Worm (Caenorhabditis elegans) whole organism, late embryonic: Measurements from ENCODE around the gene E04F6.9.

ENCODE experiments used
- K02D7.2 ChIP-seq: sonication (generic microtip); optimal IDR thresholded peaks from 2 replicates; lab custom pipeline; 2017; ENCODE audit warnings: mild to moderate bottlenecking, missing genetic modification characterization, missing compliant biosample characterization
- ahr-1 ChIP-seq: sonication (generic microtip); optimal IDR thresholded peaks from 2 replicates; lab custom pipeline; 2016; ENCODE audit warnings: missing genetic modification characterization, missing compliant biosample characterization
- ceh-19 ChIP-seq: fragments of 200-800 bp; sonication (Bioruptor generic); optimal IDR thresholded peaks from 2 replicates; lab custom pipeline; 2018; ENCODE audit warnings: mild to moderate bottlenecking, missing genetic modification characterization, missing compliant biosample characterization
- ceh-31 ChIP-seq: sonication (generic microtip); optimal IDR thresholded peaks from 2 replicates; lab custom pipeline; 2016; ENCODE audit warnings: missing genetic modification characterization, missing compliant biosample characterization
- ceh-34 ChIP-seq: sonication (generic microtip); optimal IDR thresholded peaks from 2 replicates; lab custom pipeline; 2016; ENCODE audit warnings: mild to moderate bottlenecking, missing genetic modification characterization, missing compliant biosample characterization
- che-1 ChIP-seq: sonication (generic microtip); optimal IDR thresholded peaks from 2 replicates; lab custom pipeline; 2016; ENCODE audit warnings: mild to moderate bottlenecking, missing genetic modification characterization, missing compliant biosample characterization
- fkh-10 ChIP-seq: fragments of 150-350 bp; optimal IDR thresholded peaks from 2 replicates; lab custom pipeline; 2014; ENCODE audit warnings: missing biosample characterization, missing genetic modification reagents, missing genetic modification characterization
- pros-1 ChIP-seq: fragments of 150-350 bp; optimal IDR thresholded peaks from 2 replicates; lab custom pipeline; 2014; ENCODE audit warnings: missing biosample characterization, missing genetic modification reagents, missing genetic modification characterization
- zip-5 ChIP-seq: sonication (generic microtip); optimal IDR thresholded peaks from 2 replicates; lab custom pipeline; 2016; ENCODE audit warnings: missing genetic modification characterization, missing compliant biosample characterization

DNA sequence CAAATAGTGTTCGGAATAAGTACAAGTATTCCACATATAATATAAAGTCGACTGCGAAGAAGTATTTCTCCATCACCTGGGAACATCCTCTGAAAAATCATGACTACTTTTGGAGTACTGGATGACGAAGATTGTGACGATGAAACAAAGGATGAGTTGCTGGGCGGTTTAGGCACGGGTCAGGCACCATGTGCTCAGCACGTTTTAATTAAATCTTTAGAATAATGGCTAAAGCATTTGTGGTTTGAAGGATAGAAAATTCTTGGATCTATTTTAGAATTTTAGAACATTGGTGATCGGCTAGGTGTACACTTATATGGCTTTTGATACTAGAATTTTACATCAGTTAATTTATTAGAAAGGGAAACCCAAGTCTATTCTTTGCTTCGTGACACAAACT, 24.8 kb downstream of the E04F6.9 start, which contains the start of gene C27H5.6:
- TF ChIP-seq ceh-34 (tag; lab: Kevin White, UChicago), result no peak
- no peak for TF ChIP-seq che-1
- TF ChIP-seq K02D7.2, result no peak
- no peak for TF ChIP-seq ceh-31 (tag; lab: Kevin White, UChicago)
- no peak for TF ChIP-seq pros-1 (tag; lab: Kevin White, UChicago)
- no peak for TF ChIP-seq ceh-19 (GFP tag; lab: Kevin White, UChicago)
- no peak for TF ChIP-seq fkh-10 (GFP tag; lab: Kevin White, UChicago)
- no peak for TF ChIP-seq ahr-1 (tag; lab: Kevin White, UChicago)
- TF ChIP-seq zip-5 (tag; lab: Kevin White, UChicago), result no peak
